Worm (Caenorhabditis elegans) whole organism, L1 larva: ENCODE data around the gene chil-21.

Source experiments
- C04F5.9 ChIP-seq: sonication (generic microtip); optimal IDR thresholded peaks from 2 replicates; lab custom pipeline; 2016; ENCODE audit warnings: missing genetic modification characterization, missing compliant biosample characterization
- C16A3.4 ChIP-seq: fragments of 150-350 bp; optimal IDR thresholded peaks from 2 replicates; lab custom pipeline; 2014; ENCODE audit warnings: missing biosample characterization, missing genetic modification characterization
- C34B4.2 ChIP-seq: sonication (generic microtip); optimal IDR thresholded peaks from 2 replicates; lab custom pipeline; 2017; ENCODE audit warnings: mild to moderate bottlenecking, missing genetic modification characterization, missing compliant biosample characterization
- F16B12.6 ChIP-seq: fragments of 150-350 bp; optimal IDR thresholded peaks from 2 replicates; lab custom pipeline; 2014; ENCODE audit warnings: missing biosample characterization, missing genetic modification characterization
- Y116A8C.19 ChIP-seq: sonication (generic microtip); optimal IDR thresholded peaks from 2 replicates; lab custom pipeline; 2016; ENCODE audit warnings: missing compliant biosample characterization, missing genetic modification characterization, borderline replicate concordance
- ama-1 ChIP-seq: fragments of 150-350 bp; optimal IDR thresholded peaks from 2 replicates; lab custom pipeline; 2014
- blmp-1 ChIP-seq: fragments of 150-350 bp; optimal IDR thresholded peaks from 2 replicates; lab custom pipeline; 2014; ENCODE audit warnings: missing biosample characterization, missing genetic modification characterization
- ceh-63 ChIP-seq: fragments of 200-800 bp; sonication (Bioruptor generic); optimal IDR thresholded peaks from 2 replicates; lab custom pipeline; 2018; ENCODE audit warnings: mild to moderate bottlenecking, missing genetic modification characterization, missing compliant biosample characterization
- ceh-82 ChIP-seq, 3 experiments: fragments of 150-350 bp in 1 of 3; sonication (generic microtip) in 2 of 3; optimal IDR thresholded peaks; 2 replicates each; lab custom pipeline; 2014 to 2017; ENCODE audit warnings: missing biosample characterization in 3 of 3, missing genetic modification characterization in 3 of 3
- ceh-88 ChIP-seq: fragments of 200-800 bp; sonication (Bioruptor generic); IDR thresholded peaks from 2 replicates; pipeline ENCODE4 v1.3.6; 2022; ENCODE audit warnings: missing genetic modification characterization, missing compliant biosample characterization
- ceh-90 ChIP-seq: sonication (generic microtip); optimal IDR thresholded peaks from 2 replicates; lab custom pipeline; 2016; ENCODE audit warnings: missing genetic modification characterization, missing compliant biosample characterization
- dpl-1 ChIP-seq, 3 experiments: fragments of 150-350 bp in 2 of 3; sonication (generic microtip) in 1 of 3; optimal IDR thresholded peaks; 2 replicates each; lab custom pipeline; 2014 to 2017; ENCODE audit warnings: missing biosample characterization in 3 of 3, missing genetic modification characterization in 3 of 3, missing genetic modification reagents in 3 of 3
- dsc-1 ChIP-seq: sonication (generic microtip); optimal IDR thresholded peaks from 2 replicates; lab custom pipeline; 2016; ENCODE audit warnings: mild to moderate bottlenecking, missing genetic modification characterization, missing compliant biosample characterization
- egl-13 ChIP-seq: sonication (generic microtip); optimal IDR thresholded peaks from 2 replicates; lab custom pipeline; 2016; ENCODE audit warnings: missing genotype, missing genetic modification reagents, missing genetic modification characterization, missing compliant biosample characterization
- elt-3 ChIP-seq, 6 experiments: fragments of 150-350 bp in 1 of 6; sonication (generic microtip); optimal IDR thresholded peaks; 2 replicates each; lab custom pipeline; 2017 to 2018; ENCODE audit warnings: missing biosample characterization in 6 of 6, missing genetic modification characterization in 6 of 6, inconsistent platforms in 1 of 6
- ets-5 ChIP-seq: fragments of 200-800 bp; sonication (Bioruptor generic); IDR thresholded peaks from 2 replicates; pipeline ENCODE4 v1.3.6; 2022; ENCODE audit warnings: missing genetic modification characterization, missing compliant biosample characterization
- fkh-8 ChIP-seq: sonication (generic microtip); optimal IDR thresholded peaks from 2 replicates; lab custom pipeline; 2016; ENCODE audit warnings: mild to moderate bottlenecking, missing genetic modification characterization, missing compliant biosample characterization
- grh-1 ChIP-seq: fragments of 200-800 bp; sonication (Bioruptor generic); IDR thresholded peaks from 2 replicates; pipeline ENCODE4 v1.3.6; 2022; ENCODE audit warnings: missing genetic modification reagents, missing genetic modification characterization, missing compliant biosample characterization
- hlh-17 ChIP-seq: fragments of 200-800 bp; sonication (Bioruptor generic); optimal IDR thresholded peaks from 2 replicates; lab custom pipeline; 2018; ENCODE audit warnings: missing genetic modification characterization, mild to moderate bottlenecking, missing compliant biosample characterization, moderate library complexity, borderline replicate concordance
- hpl-2 ChIP-seq: fragments of 150-350 bp; optimal IDR thresholded peaks from 2 replicates; lab custom pipeline; 2014; ENCODE audit warnings: missing biosample characterization, missing genetic modification reagents, missing genetic modification characterization
- jun-1 ChIP-seq: fragments of 150-350 bp; optimal IDR thresholded peaks from 2 replicates; lab custom pipeline; 2014; ENCODE audit warnings: missing biosample characterization, missing genetic modification reagents, missing genetic modification characterization
- lin-13 ChIP-seq: fragments of 150-350 bp; optimal IDR thresholded peaks from 2 replicates; lab custom pipeline; 2014; ENCODE audit warnings: missing biosample characterization, missing genetic modification reagents, missing genetic modification characterization
- lin-14 ChIP-seq: fragments of 200-800 bp; sonication (Bioruptor generic); optimal IDR thresholded peaks from 2 replicates; lab custom pipeline; 2018; ENCODE audit warnings: mild to moderate bottlenecking, missing genetic modification characterization, moderate library complexity, missing compliant biosample characterization
- lir-3 ChIP-seq: sonication (generic microtip); optimal IDR thresholded peaks from 2 replicates; lab custom pipeline; 2016; ENCODE audit warnings: mild to moderate bottlenecking, missing genetic modification characterization, moderate library complexity, missing compliant biosample characterization; ENCODE audit not compliant: poor library complexity
- lsy-2 ChIP-seq, 2 experiments: fragments of 150-350 bp; optimal IDR thresholded peaks; 2 replicates each; lab custom pipeline; 2014; ENCODE audit warnings: missing biosample characterization in 2 of 2, missing genetic modification characterization in 2 of 2
- mdl-1 ChIP-seq, 2 experiments: fragments of 150-350 bp; optimal IDR thresholded peaks; 2 replicates each; lab custom pipeline; 2014 to 2017; ENCODE audit warnings: missing biosample characterization in 2 of 2, missing genetic modification characterization in 2 of 2, inconsistent platforms in 1 of 2
- mef-2 ChIP-seq: fragments of 150-350 bp; optimal IDR thresholded peaks from 2 replicates; lab custom pipeline; 2014; ENCODE audit warnings: missing biosample characterization, missing genetic modification characterization
- mep-1 ChIP-seq: fragments of 150-350 bp; optimal IDR thresholded peaks from 2 replicates; lab custom pipeline; 2014; ENCODE audit warnings: missing biosample characterization, missing genetic modification characterization
- nhr-11 ChIP-seq: fragments of 150-350 bp; optimal IDR thresholded peaks from 2 replicates; lab custom pipeline; 2014; ENCODE audit warnings: missing biosample characterization, missing genetic modification characterization
- nhr-19 ChIP-seq: fragments of 200-800 bp; sonication (Bioruptor generic); conservative IDR thresholded peaks from 2 replicates; pipeline ENCODE4 v1.3.6; 2022; ENCODE audit warnings: missing genetic modification characterization, missing compliant biosample characterization
- nhr-20 ChIP-seq: sonication (generic microtip); optimal IDR thresholded peaks from 2 replicates; lab custom pipeline; 2016; ENCODE audit warnings: mild to moderate bottlenecking, missing genetic modification characterization, missing compliant biosample characterization
- nhr-28 ChIP-seq: fragments of 150-350 bp; optimal IDR thresholded peaks from 2 replicates; lab custom pipeline; 2014; ENCODE audit warnings: missing biosample characterization, missing genetic modification characterization
- nhr-47 ChIP-seq: sonication (generic microtip); optimal IDR thresholded peaks from 2 replicates; lab custom pipeline; 2016; ENCODE audit warnings: mild to moderate bottlenecking, missing genetic modification characterization, moderate library complexity, missing compliant biosample characterization
- nhr-71 ChIP-seq: sonication (generic microtip); optimal IDR thresholded peaks from 2 replicates; lab custom pipeline; 2016; ENCODE audit warnings: mild to moderate bottlenecking, missing genetic modification characterization, moderate library complexity, missing compliant biosample characterization
- nhr-77 ChIP-seq: fragments of 150-350 bp; optimal IDR thresholded peaks from 2 replicates; lab custom pipeline; 2014; ENCODE audit warnings: missing biosample characterization, missing genetic modification characterization
- nhr-84 ChIP-seq: sonication (generic microtip); optimal IDR thresholded peaks from 2 replicates; lab custom pipeline; 2017; ENCODE audit warnings: missing biosample characterization, missing genetic modification characterization
- nhr-85 ChIP-seq: sonication (generic microtip); peaks from one replicate; lab custom pipeline; 2016; ENCODE audit warnings: missing genetic modification characterization, inconsistent platforms, missing compliant biosample characterization
- nhr-90 ChIP-seq: sonication (generic microtip); optimal IDR thresholded peaks from 2 replicates; lab custom pipeline; 2016; ENCODE audit warnings: mild to moderate bottlenecking, missing genetic modification characterization, missing compliant biosample characterization; ENCODE audit not compliant: poor library complexity
- pag-3 ChIP-seq: sonication (generic microtip); optimal IDR thresholded peaks from 2 replicates; lab custom pipeline; 2017; ENCODE audit warnings: missing genetic modification characterization, mild to moderate bottlenecking, missing compliant biosample characterization, antibody characterized with exemption, borderline replicate concordance; ENCODE audit not compliant: insufficient read depth
- pax-3 ChIP-seq: fragments of 200-800 bp; sonication (Bioruptor generic); optimal IDR thresholded peaks from 2 replicates; lab custom pipeline; 2018; ENCODE audit warnings: mild to moderate bottlenecking, missing genetic modification characterization, moderate library complexity, missing compliant biosample characterization
- rnt-1 ChIP-seq: sonication (generic microtip); optimal IDR thresholded peaks from 2 replicates; lab custom pipeline; 2016; ENCODE audit warnings: mild to moderate bottlenecking, missing genetic modification characterization, moderate library complexity, missing compliant biosample characterization
- snu-23 ChIP-seq: sonication (generic microtip); optimal IDR thresholded peaks from 2 replicates; lab custom pipeline; 2016; ENCODE audit warnings: missing genetic modification characterization, missing compliant biosample characterization
- sox-4 ChIP-seq: sonication (generic microtip); optimal IDR thresholded peaks from 2 replicates; lab custom pipeline; 2016; ENCODE audit warnings: missing genetic modification characterization, missing compliant biosample characterization
- sptf-1 ChIP-seq: fragments of 150-350 bp; optimal IDR thresholded peaks from 2 replicates; lab custom pipeline; 2014; ENCODE audit warnings: missing biosample characterization, missing genetic modification characterization
- tbx-2 ChIP-seq: sonication (generic microtip); optimal IDR thresholded peaks from 2 replicates; lab custom pipeline; 2016; ENCODE audit warnings: missing genetic modification characterization, missing compliant biosample characterization
- tlp-1 ChIP-seq: fragments of 150-350 bp; optimal IDR thresholded peaks from 2 replicates; lab custom pipeline; 2014; ENCODE audit warnings: missing biosample characterization, missing genetic modification characterization
- unc-130 ChIP-seq: fragments of 150-350 bp; optimal IDR thresholded peaks from 2 replicates; lab custom pipeline; 2017; ENCODE audit warnings: missing biosample characterization, missing genetic modification characterization, inconsistent platforms
- unc-30 ChIP-seq: sonication (generic microtip); optimal IDR thresholded peaks from 2 replicates; lab custom pipeline; 2017; ENCODE audit warnings: missing biosample characterization, missing genetic modification characterization
- unc-86 ChIP-seq: sonication (generic microtip); optimal IDR thresholded peaks from 2 replicates; lab custom pipeline; 2016; ENCODE audit warnings: missing genetic modification characterization, missing compliant biosample characterization
- zag-1 ChIP-seq: fragments of 150-350 bp; optimal IDR thresholded peaks from 2 replicates; lab custom pipeline; 2014; ENCODE audit warnings: missing biosample characterization, missing genetic modification characterization
- zip-4 ChIP-seq: fragments of 200-800 bp; sonication (Bioruptor generic); optimal IDR thresholded peaks from 2 replicates; lab custom pipeline; 2018; ENCODE audit warnings: mild to moderate bottlenecking, missing genetic modification characterization, moderate library complexity, missing compliant biosample characterization

Gene chil-21

ce11 chrII:9493242-9494058 lies 31.7 kb upstream of the chil-21 start:
- TF ChIP-seq Y116A8C.19 (tag; lab: Kevin White, UChicago): no peak
- no peak for TF ChIP-seq rnt-1 (tag; lab: Kevin White, UChicago)
- no peak for TF ChIP-seq sox-4 (tag; lab: Kevin White, UChicago)
- no peak for TF ChIP-seq zip-4
- peak; percentile 34; the same call in 1 of the 2 replicates for TF ChIP-seq nhr-19
- no peak for TF ChIP-seq lin-13 (GFP tag; lab: Kevin White, UChicago)
- peak; percentile 54 for TF ChIP-seq nhr-90 (tag; lab: Kevin White, UChicago)
- no peak for TF ChIP-seq ceh-88 (GFP tag; lab: Robert Waterston, UW)
- no peak for TF ChIP-seq lir-3
- TF ChIP-seq nhr-28 (tag; lab: Kevin White, UChicago): no peak
- peak; percentile 96 for TF ChIP-seq nhr-85
- TF ChIP-seq ceh-90: no peak
- TF ChIP-seq hpl-2 (GFP tag; lab: Kevin White, UChicago): no peak
- TF ChIP-seq nhr-71 (tag; lab: Kevin White, UChicago): peak; percentile 77
- TF ChIP-seq elt-3 (tag; optimal IDR thresholded peaks at IDR 0.05; lab: Kevin White, UChicago): peak in 2 of 6 experiments; percentile 1 to 45
- peak; percentile 63 for TF ChIP-seq snu-23 (GFP tag; lab: Kevin White, UChicago)
- no peak for TF ChIP-seq tbx-2 (tag; lab: Kevin White, UChicago)
- no peak for TF ChIP-seq egl-13 (tag; lab: Kevin White, UChicago)
- no peak for TF ChIP-seq mef-2 (tag; lab: Kevin White, UChicago)
- TF ChIP-seq ceh-82 (tag; optimal IDR thresholded peaks at IDR 0.05; lab: Kevin White, UChicago): no peak
- peak in 1 of 2 experiments; percentile 58 for TF ChIP-seq lsy-2 (tag; optimal IDR thresholded peaks at IDR 0.05; lab: Kevin White, UChicago)
- no peak for TF ChIP-seq F16B12.6 (tag; lab: Kevin White, UChicago)
- TF ChIP-seq ceh-63 (GFP tag; lab: Kevin White, UChicago): no peak
- peak; percentile 38 for TF ChIP-seq blmp-1 (tag; lab: Kevin White, UChicago)
- no peak for TF ChIP-seq nhr-11 (tag; lab: Kevin White, UChicago)
- TF ChIP-seq jun-1 (tag; lab: Kevin White, UChicago): no peak
- TF ChIP-seq nhr-47: peak; percentile 24
- no peak for TF ChIP-seq ets-5 (GFP tag; lab: Robert Waterston, UW)
- TF ChIP-seq ama-1: no peak
- no peak for TF ChIP-seq hlh-17 (GFP tag; lab: Kevin White, UChicago)
- no peak for TF ChIP-seq tlp-1 (tag; lab: Kevin White, UChicago)
- TF ChIP-seq pag-3 (tag; lab: Kevin White, UChicago): no peak
- TF ChIP-seq zag-1 (tag; lab: Kevin White, UChicago): no peak
- TF ChIP-seq nhr-84 (tag; lab: Kevin White, UChicago): no peak
- TF ChIP-seq grh-1: peak; percentile 36; the same call in 1 of the 2 replicates
- TF ChIP-seq nhr-77 (tag; lab: Kevin White, UChicago): no peak
- TF ChIP-seq unc-86 (tag; lab: Kevin White, UChicago): no peak
- no peak for TF ChIP-seq C16A3.4
- TF ChIP-seq unc-130: no peak
- no peak for TF ChIP-seq dsc-1 (tag; lab: Kevin White, UChicago)
- TF ChIP-seq lin-14 (GFP tag; lab: Kevin White, UChicago): peak; percentile 58
- no peak for TF ChIP-seq mdl-1 (tag; optimal IDR thresholded peaks at IDR 0.05; lab: Kevin White, UChicago)
- TF ChIP-seq mep-1 (tag; lab: Kevin White, UChicago): peak; percentile 36
- no peak for TF ChIP-seq fkh-8 (tag; lab: Kevin White, UChicago)
- TF ChIP-seq pax-3: no peak
- peak; percentile 64 for TF ChIP-seq nhr-20
- TF ChIP-seq C04F5.9: no peak
- no peak for TF ChIP-seq unc-30 (tag; lab: Kevin White, UChicago)
- no peak for TF ChIP-seq C34B4.2 (tag; lab: Kevin White, UChicago)
- TF ChIP-seq sptf-1 (tag; lab: Kevin White, UChicago): no peak
- no peak for TF ChIP-seq dpl-1 (GFP tag; optimal IDR thresholded peaks at IDR 0.05; lab: Kevin White, UChicago)
